Fruit fly (Drosophila melanogaster) whole organism, embryonic: ENCODE data around the gene CG13390.

ENCODE experiments used
- Antp ChIP-seq: fragments of 200-800 bp; sonication (Bioruptor generic); optimal IDR thresholded peaks from 3 replicates; lab custom pipeline; 2016; ENCODE audit warnings: missing biosample characterization, missing genetic modification characterization
- CG10979 ChIP-seq: fragments of 200-800 bp; sonication (Bioruptor generic); optimal IDR thresholded peaks from 2 replicates; lab custom pipeline; 2018; ENCODE audit warnings: missing biosample characterization, mild to moderate bottlenecking, missing genetic modification characterization, moderate library complexity
- CG11696 ChIP-seq: fragments of 200-800 bp; sonication (Bioruptor generic); IDR thresholded peaks from 2 replicates; pipeline ENCODE4 v1.3.6; 2022; ENCODE audit warnings: missing biosample characterization, missing genetic modification characterization
- CG15696 ChIP-seq: fragments of 200-800 bp; sonication (Bioruptor generic); optimal IDR thresholded peaks from 2 replicates; lab custom pipeline; 2019; ENCODE audit warnings: missing biosample characterization, mild to moderate bottlenecking, missing genetic modification characterization, moderate library complexity
- CG16813 ChIP-seq: fragments of 200-800 bp; sonication (Bioruptor generic); IDR thresholded peaks from 3 replicates; pipeline ENCODE4 v1.3.6; 2022; ENCODE audit warnings: missing biosample characterization, missing genetic modification characterization; ENCODE audit not compliant: partially characterized antibody
- CG17829 ChIP-seq: fragments of 200-800 bp; optimal IDR thresholded peaks from 2 replicates; lab custom pipeline; 2019; ENCODE audit warnings: missing biosample characterization, mild to moderate bottlenecking, missing genetic modification characterization, moderate library complexity
- CG2116 ChIP-seq: fragments of 200-800 bp; sonication (Bioruptor generic); optimal IDR thresholded peaks from 3 replicates; lab custom pipeline; 2018; ENCODE audit warnings: missing biosample characterization, mild to moderate bottlenecking, missing genetic modification characterization
- CG2129 ChIP-seq: fragments of 200-800 bp; sonication (Bioruptor generic); IDR thresholded peaks from 2 replicates; pipeline ENCODE4 v1.3.6; 2022; ENCODE audit warnings: missing biosample characterization, missing genetic modification characterization; ENCODE audit not compliant: partially characterized antibody
- CG2712 ChIP-seq: fragments of 200-800 bp; optimal IDR thresholded peaks from 3 replicates; lab custom pipeline; 2019; ENCODE audit warnings: missing biosample characterization, mild to moderate bottlenecking, missing genetic modification characterization, moderate library complexity
- CG30020 ChIP-seq: fragments of 200-800 bp; optimal IDR thresholded peaks from 2 replicates; lab custom pipeline; 2019; ENCODE audit warnings: missing biosample characterization, mild to moderate bottlenecking, missing genetic modification characterization, moderate library complexity
- CG31388 ChIP-seq: fragments of 200-800 bp; sonication (Bioruptor generic); optimal IDR thresholded peaks from 2 replicates; lab custom pipeline; 2016; ENCODE audit warnings: missing biosample characterization, missing genetic modification characterization
- CG3726 ChIP-seq: fragments of 200-800 bp; sonication (Bioruptor generic); IDR thresholded peaks from 3 replicates; pipeline ENCODE4, ENCODE4 v1.3.6; 2022; ENCODE audit warnings: missing biosample characterization, missing genetic modification characterization
- CG3838 ChIP-seq: fragments of 200-800 bp; sonication (Bioruptor generic); optimal IDR thresholded peaks from 3 replicates; lab custom pipeline; 2016; ENCODE audit warnings: missing biosample characterization, missing genetic modification characterization
- CG7372 ChIP-seq: fragments of 200-800 bp; sonication (Bioruptor generic); IDR thresholded peaks from 2 replicates; pipeline ENCODE4 v1.3.6; 2022; ENCODE audit warnings: missing biosample characterization, missing genetic modification characterization
- CG7786 ChIP-seq: fragments of 200-800 bp; sonication (Bioruptor generic); optimal IDR thresholded peaks from 2 replicates; lab custom pipeline; 2016; ENCODE audit warnings: missing biosample characterization, missing genetic modification characterization
- D ChIP-seq, 2 experiments: fragments of 200-800 bp in 1 of 2; fragments of >200 bp in 1 of 2; sonication (Bioruptor generic) in 1 of 2; optimal IDR thresholded peaks; 2 replicates in 1 of 2; 3 replicates in 1 of 2; lab custom pipeline; 2017; ENCODE audit warnings: mild to moderate bottlenecking in 1 of 2, missing biosample characterization in 1 of 2, missing genetic modification characterization in 1 of 2, missing genetic modification reagents in 1 of 2
- Dfd ChIP-seq, 2 experiments: fragments of >200 bp; optimal IDR thresholded peaks; 2 replicates each; lab custom pipeline; 2017; ENCODE audit warnings: missing biosample characterization in 2 of 2, missing genetic modification characterization in 2 of 2
- Elba2 ChIP-seq: fragments of 200-800 bp; sonication (Bioruptor generic); optimal IDR thresholded peaks from 3 replicates; lab custom pipeline; 2016; ENCODE audit warnings: missing biosample characterization, missing genetic modification characterization
- Hr51 ChIP-seq, 2 experiments: fragments of 200-800 bp; sonication (Bioruptor generic); optimal IDR thresholded peaks; 2 replicates in 1 of 2; 3 replicates in 1 of 2; lab custom pipeline; 2016 to 2018; ENCODE audit warnings: missing biosample characterization in 2 of 2, missing genetic modification characterization in 2 of 2, mild to moderate bottlenecking in 1 of 2, moderate library complexity in 1 of 2
- MTF-1 ChIP-seq: fragments of 200-800 bp; sonication (Bioruptor generic); optimal IDR thresholded peaks from 2 replicates; lab custom pipeline; 2018; ENCODE audit warnings: missing biosample characterization, mild to moderate bottlenecking, missing genetic modification characterization, borderline replicate concordance
- NfI ChIP-seq: fragments of 200-800 bp; sonication (Bioruptor generic); optimal IDR thresholded peaks from 3 replicates; lab custom pipeline; 2018; ENCODE audit warnings: missing biosample characterization, mild to moderate bottlenecking, missing genetic modification characterization, moderate library complexity
- PHDP ChIP-seq: fragments of 200-800 bp; sonication (Bioruptor generic); optimal IDR thresholded peaks from 3 replicates; lab custom pipeline; 2018; ENCODE audit warnings: missing biosample characterization, mild to moderate bottlenecking, missing genetic modification characterization, moderate library complexity
- Six4 ChIP-seq: fragments of 200-800 bp; sonication (Bioruptor generic); optimal IDR thresholded peaks from 2 replicates; lab custom pipeline; 2016; ENCODE audit warnings: missing biosample characterization, missing genetic modification characterization
- Sox100B ChIP-seq: fragments of 200-800 bp; sonication (Bioruptor generic); optimal IDR thresholded peaks from 3 replicates; lab custom pipeline; 2018; ENCODE audit warnings: missing biosample characterization, mild to moderate bottlenecking, missing genetic modification characterization
- YL-1 ChIP-seq: fragments of 200-800 bp; sonication (Bioruptor generic); optimal IDR thresholded peaks from 3 replicates; lab custom pipeline; 2017; ENCODE audit warnings: missing biosample characterization, mild to moderate bottlenecking, missing genetic modification characterization
- ato ChIP-seq: fragments of 200-800 bp; sonication (Bioruptor generic); IDR thresholded peaks from 2 replicates; pipeline ENCODE4 v1.3.6; 2022; ENCODE audit warnings: missing biosample characterization, missing genetic modification characterization; ENCODE audit not compliant: partially characterized antibody
- crc ChIP-seq: fragments of 200-800 bp; sonication (Bioruptor generic); optimal IDR thresholded peaks from 2 replicates; lab custom pipeline; 2016; ENCODE audit warnings: missing biosample characterization, missing genetic modification characterization
- dati ChIP-seq: fragments of 200-800 bp; sonication (Bioruptor generic); IDR thresholded peaks from 2 replicates; pipeline ENCODE4 v1.3.6; 2022; ENCODE audit warnings: missing biosample characterization, missing genetic modification characterization
- dpn ChIP-seq, 2 experiments: fragments of 200-800 bp; sonication (Bioruptor generic); optimal IDR thresholded peaks; 3 replicates each; lab custom pipeline; 2016; ENCODE audit warnings: missing biosample characterization in 2 of 2, missing genetic modification characterization in 2 of 2
- dysf ChIP-seq: fragments of 200-800 bp; sonication (Bioruptor generic); IDR thresholded peaks from 3 replicates; pipeline ENCODE4 v1.3.6; 2022; ENCODE audit warnings: missing biosample characterization, missing genetic modification characterization
- eyg ChIP-seq: fragments of 200-800 bp; sonication (Bioruptor generic); optimal IDR thresholded peaks from 3 replicates; lab custom pipeline; 2016; ENCODE audit warnings: missing biosample characterization, missing genetic modification characterization
- fd102C ChIP-seq: fragments of 200-800 bp; sonication (Bioruptor generic); optimal IDR thresholded peaks from 2 replicates; lab custom pipeline; 2018; ENCODE audit warnings: missing biosample characterization, mild to moderate bottlenecking, missing genetic modification characterization, moderate library complexity
- fru ChIP-seq: fragments of >200 bp; optimal IDR thresholded peaks from 2 replicates; lab custom pipeline; 2017
- gsb ChIP-seq: fragments of 200-800 bp; sonication (Bioruptor generic); IDR thresholded peaks from 2 replicates; pipeline ENCODE4 v1.3.6; 2022; ENCODE audit warnings: missing biosample characterization, missing genetic modification characterization
- h ChIP-seq: fragments of >200 bp; optimal IDR thresholded peaks from 2 replicates; lab custom pipeline; 2017
- ham ChIP-seq: fragments of 200-800 bp; sonication (Bioruptor generic); IDR thresholded peaks from 2 replicates; pipeline ENCODE4 v1.3.6; 2022; ENCODE audit warnings: missing biosample characterization, missing genetic modification characterization
- ind ChIP-seq: fragments of 200-800 bp; sonication (Bioruptor generic); optimal IDR thresholded peaks from 3 replicates; lab custom pipeline; 2016; ENCODE audit warnings: missing biosample characterization, missing genetic modification characterization
- jing ChIP-seq: fragments of 200-800 bp; sonication (Bioruptor generic); optimal IDR thresholded peaks from 2 replicates; lab custom pipeline; 2018; ENCODE audit warnings: missing biosample characterization, mild to moderate bottlenecking, missing genetic modification characterization
- nau ChIP-seq: fragments of 200-800 bp; sonication (Bioruptor generic); optimal IDR thresholded peaks from 3 replicates; lab custom pipeline; 2017; ENCODE audit warnings: missing biosample characterization, mild to moderate bottlenecking, missing genetic modification characterization, missing genetic modification reagents
- nerfin-1 ChIP-seq: fragments of 200-800 bp; sonication (Bioruptor generic); optimal IDR thresholded peaks from 3 replicates; lab custom pipeline; 2019; ENCODE audit warnings: missing biosample characterization, mild to moderate bottlenecking, missing genetic modification characterization, moderate library complexity
- pfk ChIP-seq: fragments of 200-800 bp; sonication (Bioruptor generic); optimal IDR thresholded peaks from 2 replicates; lab custom pipeline; 2018; ENCODE audit warnings: missing biosample characterization, mild to moderate bottlenecking, missing genetic modification characterization, moderate library complexity
- repo ChIP-seq: fragments of 200-800 bp; sonication (Bioruptor generic); optimal IDR thresholded peaks from 2 replicates; lab custom pipeline; 2016; ENCODE audit warnings: missing biosample characterization, missing genetic modification characterization
- sens ChIP-seq: fragments of 200-800 bp; sonication (Bioruptor generic); peaks from one replicate; lab custom pipeline; 2016; ENCODE audit warnings: missing biosample characterization, missing genetic modification characterization
- seq ChIP-seq: fragments of 200-800 bp; sonication (Bioruptor generic); IDR thresholded peaks from 2 replicates; pipeline ENCODE4 v1.3.6; 2022; ENCODE audit warnings: missing biosample characterization, missing genetic modification characterization
- shn ChIP-seq: fragments of 200-800 bp; sonication (Bioruptor generic); optimal IDR thresholded peaks from 3 replicates; lab custom pipeline; 2016; ENCODE audit warnings: missing biosample characterization, missing genetic modification characterization
- sima ChIP-seq: fragments of 200-800 bp; sonication (Bioruptor generic); optimal IDR thresholded peaks from 2 replicates; lab custom pipeline; 2016; ENCODE audit warnings: missing biosample characterization, missing genetic modification characterization
- sr ChIP-seq: fragments of 200-800 bp; sonication (Bioruptor generic); IDR thresholded peaks from 3 replicates; pipeline ENCODE4 v1.3.6; 2022; ENCODE audit warnings: missing biosample characterization, missing genetic modification characterization
- tna ChIP-seq: fragments of 200-800 bp; sonication (Bioruptor generic); IDR thresholded peaks from 2 replicates; pipeline ENCODE4 v1.3.6; 2022; ENCODE audit warnings: missing biosample characterization, missing genetic modification characterization; ENCODE audit not compliant: partially characterized antibody
- vvl ChIP-seq: fragments of 200-800 bp; sonication (Bioruptor generic); IDR thresholded peaks from 2 replicates; pipeline ENCODE4 v1.3.6; 2022; ENCODE audit warnings: missing biosample characterization, missing genetic modification characterization
- zfh2 ChIP-seq: fragments of 200-800 bp; sonication (Bioruptor generic); optimal IDR thresholded peaks from 2 replicates; lab custom pipeline; 2016; ENCODE audit warnings: missing biosample characterization, missing genetic modification characterization

CG13390 gene

dm6 chr2L:8384108-8384601 is 7.6 kb upstream of the CG13390 start, which contains the start of the genes Dad1 and CG13384 (continued):
- peak; percentile 63 for TF ChIP-seq zfh2 (GFP tag; lab: Kevin White, UChicago)
- peak; percentile 93 for TF ChIP-seq Sox100B (GFP tag; lab: Kevin White, UChicago)
- TF ChIP-seq CG2129, result peak; percentile 13; the same call in 1 of the 2 replicates
- no peak for TF ChIP-seq D (optimal IDR thresholded peaks at IDR 0.05; lab: Kevin White, UChicago)
- TF ChIP-seq D (GFP tag; optimal IDR thresholded peaks at IDR 0.05; lab: Kevin White, UChicago), result peak; percentile 81
- TF ChIP-seq seq, result peak; percentile 91
- TF ChIP-seq CG7786 (GFP tag; lab: Kevin White, UChicago), result peak; percentile 59
- TF ChIP-seq CG3726 (GFP tag; lab: Robert Waterston, UW), result peak; percentile 74; the same call in 2 of the 3 replicates
- peak; percentile 79 for TF ChIP-seq Six4 (GFP tag; lab: Kevin White, UChicago)
- TF ChIP-seq pfk (GFP tag; lab: Kevin White, UChicago), result peak; percentile 52
- no peak for TF ChIP-seq dati (GFP tag; lab: Robert Waterston, UW)
- TF ChIP-seq CG11696 (GFP tag; lab: Robert Waterston, UW), result peak; percentile 65
- peak; percentile 96 for TF ChIP-seq PHDP
- TF ChIP-seq Hr51 (GFP tag; optimal IDR thresholded peaks at IDR 0.05; lab: Kevin White, UChicago), result peak; percentile 75 to 94
- peak; percentile 69 for TF ChIP-seq Elba2 (GFP tag; lab: Kevin White, UChicago)
- TF ChIP-seq CG2712, result peak; percentile 97
- TF ChIP-seq CG16813 (GFP tag; lab: Robert Waterston, UW), result peak; percentile 51; the same call in 1 of the 3 replicates
- TF ChIP-seq fd102C, result peak; percentile 55
- no peak for TF ChIP-seq repo (GFP tag; lab: Kevin White, UChicago)
- peak; percentile 91 for TF ChIP-seq NfI
- no peak for TF ChIP-seq Antp (GFP tag; lab: Kevin White, UChicago)
- peak; percentile 54 for TF ChIP-seq YL-1 (GFP tag; lab: Kevin White, UChicago)
- TF ChIP-seq CG7372 (GFP tag; lab: Robert Waterston, UW), result peak; percentile 91
- peak; percentile 90 for TF ChIP-seq CG10979 (tag; lab: Kevin White, UChicago)
- TF ChIP-seq sr, result no peak
- TF ChIP-seq CG15696 (tag; lab: Kevin White, UChicago), result peak; percentile 94
- TF ChIP-seq eyg (GFP tag; lab: Kevin White, UChicago), result no peak
- peak; percentile 92 for TF ChIP-seq ind (GFP tag; lab: Kevin White, UChicago)
- TF ChIP-seq vvl (GFP tag; lab: Robert Waterston, UW), result peak; percentile 95
- no peak for TF ChIP-seq tna (GFP tag; lab: Robert Waterston, UW)
- no peak for TF ChIP-seq jing (GFP tag; lab: Kevin White, UChicago)
- peak; percentile 91 for TF ChIP-seq CG2116 (GFP tag; lab: Kevin White, UChicago)
- TF ChIP-seq dpn (GFP tag; optimal IDR thresholded peaks at IDR 0.05; lab: Kevin White, UChicago), result peak; percentile 62 to 93
- peak; percentile 68 for TF ChIP-seq sens
- TF ChIP-seq nerfin-1 (tag; lab: Kevin White, UChicago), result peak; percentile 90
- TF ChIP-seq CG3838 (GFP tag; lab: Kevin White, UChicago), result peak; percentile 60
- no peak for TF ChIP-seq Dfd (GFP tag; optimal IDR thresholded peaks at IDR 0.05; lab: Kevin White, UChicago)
- no peak for TF ChIP-seq nau (GFP tag; lab: Kevin White, UChicago)
- peak; percentile 35 for TF ChIP-seq shn
- peak; percentile 74; the same call in 1 of the 2 replicates for TF ChIP-seq ham (GFP tag; lab: Robert Waterston, UW)
- no peak for TF ChIP-seq h (lab: Kevin White, UChicago)
- TF ChIP-seq dysf (GFP tag; lab: Robert Waterston, UW), result peak; percentile 96
- TF ChIP-seq ato (GFP tag; lab: Robert Waterston, UW), result 0 out of 2 replicates have a peak, but pooled peaks have one; percentile 23
- TF ChIP-seq CG31388 (GFP tag; lab: Kevin White, UChicago), result peak; percentile 78
- TF ChIP-seq CG17829 (tag; lab: Kevin White, UChicago), result peak; percentile 96
- TF ChIP-seq MTF-1, result peak; percentile 64
- peak; percentile 88 for TF ChIP-seq CG30020
- TF ChIP-seq fru (lab: Kevin White, UChicago), result no peak
- TF ChIP-seq crc (GFP tag; lab: Kevin White, UChicago), result no peak
- TF ChIP-seq sima (GFP tag; lab: Kevin White, UChicago), result no peak
- peak; percentile 78 for TF ChIP-seq gsb (GFP tag; lab: Robert Waterston, UW)
